Fruit fly (Drosophila melanogaster) whole organism, embryonic: ENCODE data around the gene CG10841.

ENCODE experiments used
- Atf3 ChIP-seq: fragments of 200-800 bp; sonication (Bioruptor generic); optimal IDR thresholded peaks from 3 replicates; lab custom pipeline; 2016; ENCODE audit warnings: missing biosample characterization, missing genetic modification characterization
- Bdp1 ChIP-seq: fragments of 200-800 bp; sonication (Bioruptor generic); optimal IDR thresholded peaks from 3 replicates; lab custom pipeline; 2016; ENCODE audit warnings: missing biosample characterization, missing genetic modification characterization
- Bgb ChIP-seq: fragments of 200-800 bp; sonication (Bioruptor generic); IDR thresholded peaks from 2 replicates; pipeline ENCODE4 v1.3.6; 2022; ENCODE audit warnings: missing biosample characterization, missing genetic modification characterization; ENCODE audit not compliant: partially characterized antibody
- CG10209 ChIP-seq: fragments of 200-800 bp; sonication (Bioruptor generic); optimal IDR thresholded peaks from 3 replicates; lab custom pipeline; 2017; ENCODE audit warnings: missing biosample characterization, mild to moderate bottlenecking, missing genetic modification characterization, missing genetic modification reagents
- CG10274 ChIP-seq: fragments of 200-800 bp; sonication (Bioruptor generic); optimal IDR thresholded peaks from 3 replicates; lab custom pipeline; 2017; ENCODE audit warnings: missing biosample characterization, mild to moderate bottlenecking, missing genetic modification characterization
- CG10979 ChIP-seq: fragments of 200-800 bp; sonication (Bioruptor generic); optimal IDR thresholded peaks from 2 replicates; lab custom pipeline; 2018; ENCODE audit warnings: missing biosample characterization, mild to moderate bottlenecking, missing genetic modification characterization, moderate library complexity
- CG12104 ChIP-seq: fragments of 200-800 bp; sonication (Bioruptor generic); optimal IDR thresholded peaks from 3 replicates; lab custom pipeline; 2016; ENCODE audit warnings: missing biosample characterization, missing genetic modification characterization
- CG13624 ChIP-seq: fragments of 200-800 bp; sonication (Bioruptor generic); optimal IDR thresholded peaks from 2 replicates; lab custom pipeline; 2016; ENCODE audit warnings: missing biosample characterization, missing genetic modification characterization
- CG14965 ChIP-seq: fragments of 200-800 bp; sonication (Bioruptor generic); optimal IDR thresholded peaks from 2 replicates; lab custom pipeline; 2016; ENCODE audit warnings: missing biosample characterization, missing genetic modification characterization, borderline replicate concordance
- CG1529 ChIP-seq: fragments of 200-800 bp; sonication (Bioruptor generic); optimal IDR thresholded peaks from 3 replicates; lab custom pipeline; 2018; ENCODE audit warnings: missing biosample characterization, missing genetic modification characterization
- CG15479 ChIP-seq: fragments of 200-800 bp; sonication (Bioruptor generic); optimal IDR thresholded peaks from 3 replicates; lab custom pipeline; 2019; ENCODE audit warnings: missing biosample characterization, mild to moderate bottlenecking, missing genetic modification characterization, moderate library complexity
- CG1603 ChIP-seq: fragments of 200-800 bp; sonication (Bioruptor generic); optimal IDR thresholded peaks from 2 replicates; lab custom pipeline; 2019; ENCODE audit warnings: missing biosample characterization, mild to moderate bottlenecking, missing genetic modification characterization, moderate library complexity
- CG2889 ChIP-seq: fragments of 200-800 bp; sonication (Bioruptor generic); IDR thresholded peaks from 3 replicates; pipeline ENCODE4 v1.3.6; 2022; ENCODE audit warnings: missing biosample characterization, missing genetic modification characterization
- CG30403 ChIP-seq: fragments of 200-800 bp; sonication (Bioruptor generic); optimal IDR thresholded peaks from 3 replicates; lab custom pipeline; 2016; ENCODE audit warnings: missing biosample characterization, missing genetic modification characterization
- CG3847 ChIP-seq: fragments of 200-800 bp; sonication (Bioruptor generic); IDR thresholded peaks from 2 replicates; pipeline ENCODE4 v1.3.6; 2022; ENCODE audit warnings: missing biosample characterization, missing genetic modification characterization
- CG6272 ChIP-seq: fragments of 200-800 bp; sonication (Bioruptor generic); IDR thresholded peaks from 2 replicates; pipeline ENCODE4 v1.3.6; 2022; ENCODE audit warnings: missing biosample characterization, missing genetic modification characterization
- CG6765 ChIP-seq: fragments of 200-800 bp; sonication (Bioruptor generic); optimal IDR thresholded peaks from 3 replicates; lab custom pipeline; 2017; ENCODE audit warnings: missing biosample characterization, mild to moderate bottlenecking, missing genetic modification characterization
- CG6854 ChIP-seq: fragments of 200-800 bp; sonication (Bioruptor generic); optimal IDR thresholded peaks from 3 replicates; lab custom pipeline; 2017; ENCODE audit warnings: missing biosample characterization, mild to moderate bottlenecking, missing genetic modification characterization
- CG7372 ChIP-seq: fragments of 200-800 bp; sonication (Bioruptor generic); IDR thresholded peaks from 2 replicates; pipeline ENCODE4 v1.3.6; 2022; ENCODE audit warnings: missing biosample characterization, missing genetic modification characterization
- CG8281 ChIP-seq: fragments of 200-800 bp; sonication (Bioruptor generic); optimal IDR thresholded peaks from 2 replicates; lab custom pipeline; 2018; ENCODE audit warnings: missing biosample characterization, mild to moderate bottlenecking, missing genetic modification characterization, moderate library complexity
- CG8478 ChIP-seq: fragments of >200 bp; optimal IDR thresholded peaks from 2 replicates; lab custom pipeline; 2018
- CG8924 ChIP-seq: fragments of 200-800 bp; optimal IDR thresholded peaks from 3 replicates; lab custom pipeline; 2019; ENCODE audit warnings: missing biosample characterization, mild to moderate bottlenecking, missing genetic modification characterization, moderate library complexity
- CG8944 ChIP-seq: fragments of 200-800 bp; sonication (Bioruptor generic); optimal IDR thresholded peaks from 3 replicates; lab custom pipeline; 2016; ENCODE audit warnings: missing biosample characterization, missing genetic modification characterization
- CG9215 ChIP-seq: fragments of 200-800 bp; sonication (Bioruptor generic); IDR thresholded peaks from 2 replicates; pipeline ENCODE4 v1.3.6; 2022; ENCODE audit warnings: missing biosample characterization, missing genetic modification characterization
- Dek ChIP-seq: fragments of 200-800 bp; sonication (Bioruptor generic); optimal IDR thresholded peaks from 3 replicates; lab custom pipeline; 2019; ENCODE audit warnings: missing biosample characterization, mild to moderate bottlenecking, missing genetic modification characterization, moderate library complexity
- Fer2 ChIP-seq: fragments of 200-800 bp; sonication (Bioruptor generic); optimal IDR thresholded peaks from 2 replicates; lab custom pipeline; 2018; ENCODE audit warnings: missing biosample characterization, mild to moderate bottlenecking, missing genetic modification characterization, moderate library complexity
- Mad ChIP-seq: fragments of 200-800 bp; sonication (Bioruptor generic); optimal IDR thresholded peaks from 2 replicates; lab custom pipeline; 2016; ENCODE audit warnings: missing biosample characterization, missing genetic modification characterization
- NC2α ChIP-seq: fragments of 200-800 bp; sonication (Bioruptor generic); optimal IDR thresholded peaks from 2 replicates; lab custom pipeline; 2016; ENCODE audit warnings: missing biosample characterization, missing genetic modification characterization
- Optix ChIP-seq: fragments of 200-800 bp; sonication (Bioruptor generic); IDR thresholded peaks from 3 replicates; pipeline ENCODE4 v1.3.6; 2022; ENCODE audit warnings: missing biosample characterization, missing genetic modification characterization
- Scr ChIP-seq: fragments of 200-800 bp; sonication (Bioruptor generic); IDR thresholded peaks from 2 replicates; pipeline ENCODE4 v1.3.6; 2022; ENCODE audit warnings: missing biosample characterization, missing genetic modification characterization; ENCODE audit not compliant: partially characterized antibody
- Usf ChIP-seq: fragments of 200-800 bp; sonication (Bioruptor generic); optimal IDR thresholded peaks from 2 replicates; lab custom pipeline; 2017; ENCODE audit warnings: missing genotype, missing biosample characterization, missing genetic modification characterization
- ara ChIP-seq: fragments of 200-800 bp; sonication (Bioruptor generic); IDR thresholded peaks from 2 replicates; pipeline ENCODE4 v1.3.6; 2022; ENCODE audit warnings: missing biosample characterization, missing genetic modification characterization
- ato ChIP-seq: fragments of 200-800 bp; sonication (Bioruptor generic); IDR thresholded peaks from 2 replicates; pipeline ENCODE4 v1.3.6; 2022; ENCODE audit warnings: missing biosample characterization, missing genetic modification characterization; ENCODE audit not compliant: partially characterized antibody
- crc ChIP-seq: fragments of 200-800 bp; sonication (Bioruptor generic); optimal IDR thresholded peaks from 2 replicates; lab custom pipeline; 2016; ENCODE audit warnings: missing biosample characterization, missing genetic modification characterization
- dati ChIP-seq: fragments of 200-800 bp; sonication (Bioruptor generic); IDR thresholded peaks from 2 replicates; pipeline ENCODE4 v1.3.6; 2022; ENCODE audit warnings: missing biosample characterization, missing genetic modification characterization
- fd64A ChIP-seq: fragments of 200-800 bp; sonication (Bioruptor generic); optimal IDR thresholded peaks from 3 replicates; lab custom pipeline; 2018; ENCODE audit warnings: missing biosample characterization, mild to moderate bottlenecking, missing genetic modification characterization
- fd96Cb ChIP-seq: fragments of 200-800 bp; sonication (Bioruptor generic); optimal IDR thresholded peaks from 2 replicates; lab custom pipeline; 2018; ENCODE audit warnings: missing biosample characterization, mild to moderate bottlenecking, missing genetic modification characterization, moderate library complexity
- gcm ChIP-seq: fragments of 200-800 bp; sonication (Bioruptor generic); optimal IDR thresholded peaks from 2 replicates; lab custom pipeline; 2019; ENCODE audit warnings: missing biosample characterization, mild to moderate bottlenecking, missing genetic modification characterization, moderate library complexity
- gcm2 ChIP-seq: fragments of 200-800 bp; sonication (Bioruptor generic); optimal IDR thresholded peaks from 2 replicates; lab custom pipeline; 2016; ENCODE audit warnings: missing biosample characterization, missing genetic modification characterization
- grn ChIP-seq: fragments of 200-800 bp; sonication (Bioruptor generic); optimal IDR thresholded peaks from 3 replicates; lab custom pipeline; 2017; ENCODE audit warnings: missing biosample characterization, missing genetic modification characterization
- gt ChIP-seq: fragments of 200-800 bp; sonication (Bioruptor generic); IDR thresholded peaks from 2 replicates; pipeline ENCODE4 v1.3.6; 2022; ENCODE audit warnings: missing biosample characterization, missing genetic modification characterization
- h ChIP-seq: fragments of >200 bp; optimal IDR thresholded peaks from 2 replicates; lab custom pipeline; 2017
- her ChIP-seq: fragments of 200-800 bp; sonication (Bioruptor generic); optimal IDR thresholded peaks from 2 replicates; lab custom pipeline; 2016; ENCODE audit warnings: missing biosample characterization, missing genetic modification characterization
- hth ChIP-seq: fragments of >200 bp; optimal IDR thresholded peaks from 2 replicates; lab custom pipeline; 2017; ENCODE audit warnings: inconsistent platforms
- ind ChIP-seq: fragments of 200-800 bp; sonication (Bioruptor generic); optimal IDR thresholded peaks from 3 replicates; lab custom pipeline; 2016; ENCODE audit warnings: missing biosample characterization, missing genetic modification characterization
- klu ChIP-seq: fragments of 200-800 bp; sonication (Bioruptor generic); IDR thresholded peaks from 2 replicates; pipeline ENCODE4 v1.3.6; 2022; ENCODE audit warnings: missing biosample characterization, missing genetic modification characterization
- knrl ChIP-seq: fragments of 200-800 bp; sonication (Bioruptor generic); IDR thresholded peaks from 3 replicates; pipeline ENCODE4 v1.3.6; 2022; ENCODE audit warnings: missing biosample characterization, missing genetic modification characterization; ENCODE audit not compliant: partially characterized antibody
- lab ChIP-seq: fragments of 200-800 bp; sonication (Bioruptor generic); optimal IDR thresholded peaks from 3 replicates; lab custom pipeline; 2017; ENCODE audit warnings: missing biosample characterization, missing genetic modification characterization, mild to moderate bottlenecking, moderate library complexity, missing genetic modification reagents
- sob ChIP-seq: fragments of 200-800 bp; sonication (Bioruptor generic); IDR thresholded peaks from 2 replicates; pipeline ENCODE4 v1.3.6; 2022; ENCODE audit warnings: missing biosample characterization, missing genetic modification characterization
- tin ChIP-seq: fragments of 200-800 bp; sonication (Bioruptor generic); optimal IDR thresholded peaks from 3 replicates; lab custom pipeline; 2016; ENCODE audit warnings: missing biosample characterization, missing genetic modification characterization
- ttk ChIP-seq: fragments of 200-800 bp; sonication (Bioruptor generic); IDR thresholded peaks from 2 replicates; pipeline ENCODE4 v2.1.2; 2022; ENCODE audit warnings: missing biosample characterization, missing genetic modification characterization
- vfl ChIP-seq: fragments of 200-800 bp; sonication (Bioruptor generic); optimal IDR thresholded peaks from 2 replicates; lab custom pipeline; 2016; ENCODE audit warnings: missing biosample characterization, missing genetic modification characterization
- z ChIP-seq: fragments of 200-800 bp; sonication (Bioruptor generic); IDR thresholded peaks from 3 replicates; pipeline ENCODE4 v1.3.6; 2022; ENCODE audit warnings: missing biosample characterization, missing genetic modification characterization
- zfh2 ChIP-seq: fragments of 200-800 bp; sonication (Bioruptor generic); optimal IDR thresholded peaks from 2 replicates; lab custom pipeline; 2016; ENCODE audit warnings: missing biosample characterization, missing genetic modification characterization

Gene CG10841

dm6 chr3R:13600539-13600938 lies 31.2 kb upstream of the CG10841 start (continued):
- TF ChIP-seq Usf (GFP tag; lab: Kevin White, UChicago) (no peak), ttk (no peak), CG15479 (no peak), CG8478 (no peak), Fer2 (tag; lab: Kevin White, UChicago) (no peak), crc (GFP tag; lab: Kevin White, UChicago) (no peak), ind (no peak), hth (lab: Kevin White, UChicago) (no peak), knrl (GFP tag; lab: Robert Waterston, UW) (no peak), CG2889 (no peak), CG10979 (tag; lab: Kevin White, UChicago) (no peak), gcm2 (GFP tag; lab: Kevin White, UChicago) (no peak), CG1603 (no peak), grn (GFP tag; lab: Kevin White, UChicago) (no peak), CG12104 (no peak), CG13624 (GFP tag; lab: Kevin White, UChicago) (no peak), Dek (no peak), CG8944 (no peak), zfh2 (GFP tag; lab: Kevin White, UChicago) (no peak), NC2α (no peak), fd64A (GFP tag; lab: Kevin White, UChicago) (no peak), CG6854 (GFP tag; lab: Kevin White, UChicago) (no peak), Optix (GFP tag; lab: Robert Waterston, UW) (no peak), Atf3 (GFP tag; lab: Kevin White, UChicago) (no peak), gt (GFP tag; lab: Robert Waterston, UW) (no peak), CG30403 (GFP tag; lab: Kevin White, UChicago) (peak; percentile 23), CG6765 (no peak), CG1529 (no peak), CG14965 (no peak), lab (GFP tag; lab: Kevin White, UChicago) (peak; percentile 73), CG6272 (GFP tag; lab: Robert Waterston, UW) (no peak), z (GFP tag; lab: Robert Waterston, UW) (no peak), gcm (GFP tag; lab: Kevin White, UChicago) (no peak), Scr (GFP tag; lab: Robert Waterston, UW) (no peak), CG3847 (0 out of 2 replicates have a peak, but pooled peaks have one; percentile 14), Bdp1 (GFP tag; lab: Kevin White, UChicago) (no peak), CG8924 (tag; lab: Kevin White, UChicago) (peak; percentile 6), tin (no peak), ato (GFP tag; lab: Robert Waterston, UW) (no peak), Bgb (GFP tag; lab: Robert Waterston, UW) (no peak), CG8281 (tag; lab: Kevin White, UChicago) (no peak), CG10209 (GFP tag; lab: Kevin White, UChicago) (no peak), her (GFP tag; lab: Kevin White, UChicago) (no peak), CG9215 (GFP tag; lab: Robert Waterston, UW) (no peak), fd96Cb (tag; lab: Kevin White, UChicago) (no peak), dati (GFP tag; lab: Robert Waterston, UW) (no peak), CG10274 (GFP tag; lab: Kevin White, UChicago) (no peak), vfl (GFP tag; lab: Kevin White, UChicago) (no peak), ara (GFP tag; lab: Robert Waterston, UW) (no peak), h (lab: Kevin White, UChicago) (no peak), sob (GFP tag; lab: Robert Waterston, UW) (no peak), Mad (no peak), klu (no peak), CG7372 (no peak)
